Fruit fly (Drosophila melanogaster): ENCODE data around the gene ksh.
A peak's percentile ranks its signal among the peaks of the same experiment; 100 is the strongest.

ksh gene

DNA sequence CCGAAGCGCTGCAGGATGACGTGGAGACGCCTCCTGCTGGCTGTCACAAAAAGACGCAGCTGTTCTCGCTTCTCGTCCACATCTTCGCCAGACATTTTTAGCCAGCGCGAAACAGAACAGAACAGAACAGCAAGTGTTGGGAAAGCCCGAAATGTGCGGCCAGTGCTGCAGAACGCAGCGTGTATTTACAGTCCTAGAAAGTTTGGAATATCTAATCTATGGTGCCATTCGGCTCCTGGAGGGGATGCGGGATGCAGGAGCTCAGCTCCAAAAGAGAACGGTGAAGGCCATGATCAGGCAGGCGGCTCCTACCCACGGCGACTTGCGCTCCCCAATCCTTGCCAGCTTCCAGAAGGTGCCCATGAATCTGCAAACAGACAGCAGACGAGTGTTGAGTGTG, 507 bp downstream of the ksh start, which contains the start of gene CG12204 (continued):
- TF ChIP-seq CG7987 (GFP tag; optimal IDR thresholded peaks at IDR 0.05) (no peak), cad (GFP tag; optimal IDR thresholded peaks at IDR 0.05) (no peak), CoRest (tag; optimal IDR thresholded peaks at IDR 0.05) (no peak), pros (GFP tag; optimal IDR thresholded peaks at IDR 0.05) (no peak), zfh2 (GFP tag; optimal IDR thresholded peaks at IDR 0.05) (no peak), dpn (GFP tag; optimal IDR thresholded peaks at IDR 0.05) (peak in 1 of 2 experiments; percentile 10), NC2α (GFP tag; optimal IDR thresholded peaks at IDR 0.05) (no peak), CG12104 (GFP tag; optimal IDR thresholded peaks at IDR 0.05) (no peak), ems (GFP tag; optimal IDR thresholded peaks at IDR 0.05) (no peak), CG5245 (GFP tag; optimal IDR thresholded peaks at IDR 0.05) (no peak), CG13424 (tag; optimal IDR thresholded peaks at IDR 0.05) (no peak), Ets97D (GFP tag; optimal IDR thresholded peaks at IDR 0.05) (peak; percentile 25), CG7839 (tag; optimal IDR thresholded peaks at IDR 0.05) (no peak), pho (GFP tag; optimal IDR thresholded peaks at IDR 0.05) (no peak), CG4282 (GFP tag; optimal IDR thresholded peaks at IDR 0.05) (no peak), ap (GFP tag; IDR thresholded peaks at IDR 0.05) (no peak), CG8089 (GFP tag; optimal IDR thresholded peaks at IDR 0.05) (no peak), CG32532 (GFP tag; IDR thresholded peaks at IDR 0.05) (peak; percentile 52), NfI (GFP tag; optimal IDR thresholded peaks at IDR 0.05) (no peak), CG15696 (tag; optimal IDR thresholded peaks at IDR 0.05) (no peak), CG7963 (GFP tag; IDR thresholded peaks at IDR 0.05; ENCODE audit: partially characterized antibody) (no peak), Bteb2 (GFP tag; optimal IDR thresholded peaks at IDR 0.05) (no peak), zfh1 (GFP tag; IDR thresholded peaks at IDR 0.05) (no peak), esg (GFP tag; conservative IDR thresholded peaks at IDR 0.05) (no peak), gem (tag; optimal IDR thresholded peaks at IDR 0.05) (no peak), CG10147 (GFP tag; optimal IDR thresholded peaks at IDR 0.05) (no peak), hkb (optimal IDR thresholded peaks at IDR 0.05) (no peak), hkb (GFP tag; IDR thresholded peaks at IDR 0.05) (no peak), YL-1 (GFP tag; optimal IDR thresholded peaks at IDR 0.05) (peak; percentile 13), cg (GFP tag; optimal IDR thresholded peaks at IDR 0.05) (no peak), gfzf (GFP tag; optimal IDR thresholded peaks at IDR 0.05) (no peak), nau (GFP tag; optimal IDR thresholded peaks at IDR 0.05) (no peak), abd-A (tag; optimal IDR thresholded peaks at IDR 0.05) (no peak), nom (GFP tag; optimal IDR thresholded peaks at IDR 0.05) (peak; percentile 39), sd (tag; optimal IDR thresholded peaks at IDR 0.05) (no peak), btn (GFP tag; optimal IDR thresholded peaks at IDR 0.05) (peak; percentile 19), pnt (GFP tag; optimal IDR thresholded peaks at IDR 0.05) (no peak), jumu (GFP tag; optimal IDR thresholded peaks at IDR 0.05) (no peak), CG30403 (GFP tag; optimal IDR thresholded peaks at IDR 0.05) (no peak), B-H2 (GFP tag; optimal IDR thresholded peaks at IDR 0.05) (no peak), CG9876 (GFP tag; optimal IDR thresholded peaks at IDR 0.05) (no peak), emc (GFP tag; optimal IDR thresholded peaks at IDR 0.05) (no peak), sens (GFP tag) (peak; percentile 80), vfl (GFP tag; optimal IDR thresholded peaks at IDR 0.05) (no peak), zf30C (GFP tag; optimal IDR thresholded peaks at IDR 0.05) (no peak), fd96Cb (tag; optimal IDR thresholded peaks at IDR 0.05) (no peak), pb (GFP tag; optimal IDR thresholded peaks at IDR 0.05) (no peak), kay (GFP tag; optimal IDR thresholded peaks at IDR 0.05) (no peak), Med (GFP tag) (peak; percentile 91), ac (GFP tag; optimal IDR thresholded peaks at IDR 0.05) (no peak), peb (GFP tag; IDR thresholded peaks at IDR 0.05) (no peak), TFAM (GFP tag; optimal IDR thresholded peaks at IDR 0.05) (no peak), CG14667 (GFP tag; IDR thresholded peaks at IDR 0.05) (no peak)
